Fruit fly (Drosophila melanogaster) whole organism, pupa: ENCODE measurements around the gene CG3902.

ENCODE experiments used
- CG17806 ChIP-seq: fragments of 200-800 bp; sonication (Bioruptor generic); optimal IDR thresholded peaks from 2 replicates; lab custom pipeline; 2018; ENCODE audit warnings: missing biosample characterization, mild to moderate bottlenecking, missing genetic modification characterization, moderate library complexity
- CG34367 ChIP-seq: fragments of 200-800 bp; sonication (Bioruptor generic); optimal IDR thresholded peaks from 2 replicates; lab custom pipeline; 2018; ENCODE audit warnings: missing biosample characterization, mild to moderate bottlenecking, missing genetic modification characterization
- CG8159 ChIP-seq: fragments of 200-800 bp; sonication (Bioruptor generic); optimal IDR thresholded peaks from 3 replicates; lab custom pipeline; 2018; ENCODE audit warnings: missing biosample characterization, mild to moderate bottlenecking, missing genetic modification characterization, moderate library complexity
- EcR ChIP-seq: fragments of 200-800 bp; sonication (Bioruptor generic); optimal IDR thresholded peaks from 3 replicates; lab custom pipeline; 2019; ENCODE audit warnings: missing biosample characterization, missing genetic modification characterization, mild to moderate bottlenecking, moderate library complexity, missing genetic modification reagents
- Ets98B ChIP-seq: fragments of 200-800 bp; sonication (Bioruptor generic); IDR thresholded peaks from 2 replicates; pipeline ENCODE4 v1.3.6; 2022; ENCODE audit warnings: missing biosample characterization, missing genetic modification characterization

- no peak for TF ChIP-seq CG34367 (tag; lab: Kevin White, UChicago)
- TF ChIP-seq CG17806 (tag; lab: Kevin White, UChicago), result no peak
- TF ChIP-seq EcR (GFP tag; lab: Kevin White, UChicago), result no peak
- no peak for TF ChIP-seq CG8159 (tag; lab: Kevin White, UChicago)
- TF ChIP-seq Ets98B (GFP tag; lab: Robert Waterston, UW), result no peak
Measured at dm6 chr3L:18848436-18848835, 49.7 kb downstream of the CG3902 start.
